Worm (Caenorhabditis elegans): ENCODE data around the gene nex-3.

Gene nex-3

DNA sequence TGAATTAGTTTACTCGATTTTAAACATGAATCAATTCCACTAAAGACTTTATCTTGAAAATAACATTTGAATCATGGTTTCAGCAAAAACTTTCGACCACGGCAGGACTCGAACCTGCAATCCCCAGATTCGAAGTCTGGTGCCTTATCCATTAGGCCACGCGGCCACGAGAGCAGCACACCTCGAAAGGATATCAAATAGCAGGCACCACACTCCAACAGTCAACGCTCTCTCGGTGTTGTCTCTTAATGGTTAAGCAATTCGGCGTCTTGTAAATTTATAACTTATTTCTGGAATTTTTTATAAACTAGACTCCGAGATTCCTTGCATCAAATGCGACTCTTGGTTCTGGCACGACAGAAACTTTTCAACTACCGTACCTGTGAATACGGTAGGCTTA, 28.9 kb downstream of the nex-3 start (continued):
- TF ChIP-seq unc-55 (GFP tag; optimal IDR thresholded peaks at IDR 0.05) (peak; percentile 52), unc-62 (GFP tag; optimal IDR thresholded peaks at IDR 0.05) (no peak), nhr-237 (tag; optimal IDR thresholded peaks at IDR 0.05) (no peak), nhr-129 (tag; optimal IDR thresholded peaks at IDR 0.05) (peak; percentile 73)

DNA sequence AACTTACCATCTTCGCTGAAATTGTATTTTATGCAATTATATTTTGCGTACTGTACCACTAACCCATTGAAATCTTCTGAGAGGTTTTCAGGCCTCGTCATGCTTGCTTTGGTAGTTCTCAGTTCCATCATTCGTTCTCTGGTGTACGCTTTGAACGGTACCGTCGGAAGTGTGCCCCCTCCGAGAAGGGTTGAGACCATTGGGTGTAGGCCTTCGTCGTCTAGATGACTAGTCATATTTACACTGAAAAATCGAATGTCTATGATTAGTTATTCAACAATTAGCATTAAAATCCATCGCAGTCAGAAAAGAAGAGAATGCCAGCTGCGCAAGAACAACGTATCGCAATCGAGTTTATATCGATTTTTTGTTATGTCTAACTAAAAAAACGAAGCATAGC, 33.0 kb downstream of the nex-3 start, which contains the start of gene ifet-1:
Gene ifet-1, minus strand, starts transcription at position 243 of the 400 bp plus-strand sequence.
- no peak for TF ChIP-seq ztf-4 (tag; optimal IDR thresholded peaks at IDR 0.05)
- no peak for TF ChIP-seq unc-62 (GFP tag; optimal IDR thresholded peaks at IDR 0.05)
- TF ChIP-seq nhr-11 (tag; optimal IDR thresholded peaks at IDR 0.05), result no peak
- TF ChIP-seq F13H6.1 (tag; optimal IDR thresholded peaks at IDR 0.05), result no peak

DNA sequence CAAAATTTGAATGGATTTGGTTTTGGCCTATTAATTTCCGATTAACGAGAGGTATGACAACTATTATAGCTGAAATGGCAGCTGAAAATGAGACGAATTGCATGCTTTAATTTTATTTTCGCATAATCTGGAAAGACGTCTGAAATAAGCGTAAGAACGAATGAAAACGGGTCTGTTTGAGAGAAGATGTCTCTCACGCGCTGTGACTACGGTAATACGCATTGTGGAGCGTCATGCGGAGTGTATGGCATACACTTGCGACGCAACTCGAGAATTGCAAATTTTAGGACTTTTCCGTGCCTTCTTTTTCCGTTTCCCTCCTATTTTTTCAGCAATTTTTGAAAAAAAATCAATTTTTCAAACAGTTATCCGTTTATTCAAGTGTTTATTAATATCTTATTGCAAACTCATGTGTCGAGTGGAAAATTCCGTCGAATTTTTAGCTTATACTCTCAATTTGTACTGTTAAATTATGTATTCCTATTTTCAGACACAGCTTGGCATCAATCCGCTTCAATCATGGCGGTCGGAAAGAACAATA, 33.6 kb downstream of the nex-3 start, which contains the start of gene rps-1:
Gene rps-1, plus strand, starts transcription at position 491 of the 541 bp plus-strand sequence.
- TF ChIP-seq lin-13 (GFP tag; optimal IDR thresholded peaks at IDR 0.05) (peak; percentile 98), nhr-10 (tag; optimal IDR thresholded peaks at IDR 0.05) (peak; percentile 90), ZK546.5 (tag; optimal IDR thresholded peaks at IDR 0.05) (peak; percentile 84), lin-39 (tag; optimal IDR thresholded peaks at IDR 0.05) (peak; percentile 80), lin-11 (tag; optimal IDR thresholded peaks at IDR 0.05) (peak; percentile 98), lsy-2 (tag; optimal IDR thresholded peaks at IDR 0.05) (peak; percentile 100), R02D3.7 (tag; optimal IDR thresholded peaks at IDR 0.05) (peak; percentile 81), nhr-237 (tag; optimal IDR thresholded peaks at IDR 0.05) (peak; percentile 89), mdl-1 (tag; optimal IDR thresholded peaks at IDR 0.05) (peak; percentile 93 to 95), unc-62 (GFP tag; optimal IDR thresholded peaks at IDR 0.05) (peak; percentile 80), ceh-16 (tag; optimal IDR thresholded peaks at IDR 0.05) (peak; percentile 95), dmd-4 (tag; optimal IDR thresholded peaks at IDR 0.05) (peak; percentile 63), mab-5 (tag; optimal IDR thresholded peaks at IDR 0.05) (peak; percentile 97), Y55F3AM.14 (GFP tag; optimal IDR thresholded peaks at IDR 0.05) (peak; percentile 97), gmeb-1 (tag; optimal IDR thresholded peaks at IDR 0.05) (peak; percentile 96), nhr-21 (tag; optimal IDR thresholded peaks at IDR 0.05) (peak; percentile 99), skn-1 (tag; optimal IDR thresholded peaks at IDR 0.05) (peak; percentile 92), F13H6.1 (tag; optimal IDR thresholded peaks at IDR 0.05) (peak; percentile 99), fos-1 (tag; optimal IDR thresholded peaks at IDR 0.05) (peak; percentile 99), alr-1 (tag; optimal IDR thresholded peaks at IDR 0.05) (no peak), sem-4 (tag; optimal IDR thresholded peaks at IDR 0.05) (peak; percentile 100), ztf-4 (tag; optimal IDR thresholded peaks at IDR 0.05) (peak; percentile 99), ceh-82 (tag; optimal IDR thresholded peaks at IDR 0.05) (peak; percentile 94), egl-27 (tag; optimal IDR thresholded peaks at IDR 0.05) (peak; percentile 97), nhr-11 (tag; optimal IDR thresholded peaks at IDR 0.05) (no peak), mbf-1 (tag; optimal IDR thresholded peaks at IDR 0.05) (peak; percentile 53), elt-3 (tag; optimal IDR thresholded peaks at IDR 0.05) (no peak), snpc-4 (tag; optimal IDR thresholded peaks at IDR 0.05) (peak; percentile 92), nhr-6 (tag; optimal IDR thresholded peaks at IDR 0.05) (peak; percentile 99), ama-1 (optimal IDR thresholded peaks at IDR 0.05) (peak; percentile 47), peb-1 (tag; optimal IDR thresholded peaks at IDR 0.05) (no peak), sma-3 (GFP tag; optimal IDR thresholded peaks at IDR 0.05) (peak; percentile 99), crh-2 (tag; optimal IDR thresholded peaks at IDR 0.05) (peak; percentile 99), zag-1 (tag; optimal IDR thresholded peaks at IDR 0.05) (peak; percentile 96), nhr-23 (tag; optimal IDR thresholded peaks at IDR 0.05) (no peak), ztf-11 (tag; optimal IDR thresholded peaks at IDR 0.05) (peak; percentile 61), blmp-1 (tag; optimal IDR thresholded peaks at IDR 0.05; ENCODE audit: insufficient read depth) (peak; percentile 95), elt-1 (tag; optimal IDR thresholded peaks at IDR 0.05) (no peak), C34F6.9 (tag; optimal IDR thresholded peaks at IDR 0.05) (peak; percentile 100), unc-55 (GFP tag; optimal IDR thresholded peaks at IDR 0.05) (peak; percentile 99), nhr-12 (tag; optimal IDR thresholded peaks at IDR 0.05) (peak; percentile 77), aly-2 (tag; optimal IDR thresholded peaks at IDR 0.05) (peak; percentile 89), nhr-25 (tag; optimal IDR thresholded peaks at IDR 0.05) (peak; percentile 99), unc-39 (tag; optimal IDR thresholded peaks at IDR 0.05) (no peak), nhr-77 (tag; optimal IDR thresholded peaks at IDR 0.05) (peak; percentile 92), sma-9 (GFP tag; optimal IDR thresholded peaks at IDR 0.05) (peak; percentile 99), sma-9 (tag; optimal IDR thresholded peaks at IDR 0.05) (no peak), nhr-129 (tag; optimal IDR thresholded peaks at IDR 0.05) (peak; percentile 99), ztf-1 (GFP tag; conservative IDR thresholded peaks at IDR 0.05) (no peak)

All from whole organism, L2 larva.